Fruit fly (Drosophila melanogaster) whole organism, embryonic: Measurements from ENCODE around the gene CG1738.

Experiments used
- Ada2b ChIP-seq: fragments of 200-800 bp; sonication (Bioruptor generic); IDR thresholded peaks from 2 replicates; pipeline ENCODE4 v1.3.6; 2022; ENCODE audit warnings: missing biosample characterization, missing genetic modification characterization
- Antp ChIP-seq: fragments of 200-800 bp; sonication (Bioruptor generic); optimal IDR thresholded peaks from 3 replicates; lab custom pipeline; 2016; ENCODE audit warnings: missing biosample characterization, missing genetic modification characterization
- Atf-2 ChIP-seq: fragments of 200-800 bp; sonication (Bioruptor generic); optimal IDR thresholded peaks from 2 replicates; lab custom pipeline; 2016; ENCODE audit warnings: missing biosample characterization, missing genetic modification characterization
- CG10565 ChIP-seq: fragments of 200-800 bp; sonication (Bioruptor generic); optimal IDR thresholded peaks from 3 replicates; lab custom pipeline; 2016; ENCODE audit warnings: missing biosample characterization, mild to moderate bottlenecking, missing genetic modification characterization
- CG11085 ChIP-seq: fragments of 200-800 bp; sonication (Bioruptor generic); IDR thresholded peaks from 2 replicates; pipeline ENCODE4 v1.3.6; 2022; ENCODE audit warnings: missing biosample characterization, missing genetic modification characterization
- CG12391 ChIP-seq: fragments of 200-800 bp; sonication (Bioruptor generic); optimal IDR thresholded peaks from 3 replicates; lab custom pipeline; 2018; ENCODE audit warnings: missing biosample characterization, mild to moderate bottlenecking, missing genetic modification characterization, moderate library complexity
- CG13894 ChIP-seq: fragments of 200-800 bp; sonication (Bioruptor generic); optimal IDR thresholded peaks from 3 replicates; lab custom pipeline; 2018; ENCODE audit warnings: missing biosample characterization, mild to moderate bottlenecking, missing genetic modification characterization, moderate library complexity
- CG16815 ChIP-seq: fragments of 200-800 bp; sonication (Bioruptor generic); optimal IDR thresholded peaks from 3 replicates; lab custom pipeline; 2017; ENCODE audit warnings: missing biosample characterization, mild to moderate bottlenecking, missing genetic modification characterization
- CG17802 ChIP-seq: fragments of 200-800 bp; sonication (Bioruptor generic); optimal IDR thresholded peaks from 2 replicates; lab custom pipeline; 2018; ENCODE audit warnings: missing biosample characterization, mild to moderate bottlenecking, missing genetic modification characterization, moderate library complexity
- CG17912 ChIP-seq: fragments of 200-800 bp; sonication (Bioruptor generic); optimal IDR thresholded peaks from 2 replicates; lab custom pipeline; 2018; ENCODE audit warnings: missing biosample characterization, mild to moderate bottlenecking, missing genetic modification characterization
- CG18599 ChIP-seq: fragments of 200-800 bp; sonication (Bioruptor generic); optimal IDR thresholded peaks from 3 replicates; lab custom pipeline; 2017; ENCODE audit warnings: missing biosample characterization, missing genetic modification characterization, mild to moderate bottlenecking, moderate library complexity, missing genetic modification reagents
- CG2199 ChIP-seq: fragments of 200-800 bp; sonication (Bioruptor generic); IDR thresholded peaks from 3 replicates; pipeline ENCODE4 v1.3.6; 2022; ENCODE audit warnings: missing biosample characterization, missing genetic modification characterization
- CG2678 ChIP-seq: fragments of 200-800 bp; sonication (Bioruptor generic); optimal IDR thresholded peaks from 3 replicates; lab custom pipeline; 2019; ENCODE audit warnings: missing biosample characterization, mild to moderate bottlenecking, missing genetic modification characterization, moderate library complexity
- CG31441 ChIP-seq: fragments of 200-800 bp; sonication (Bioruptor generic); IDR thresholded peaks from 2 replicates; pipeline ENCODE4 v1.3.6; 2022; ENCODE audit warnings: missing biosample characterization, missing genetic modification characterization
- CG3281 ChIP-seq: fragments of 200-800 bp; sonication (Bioruptor generic); optimal IDR thresholded peaks from 3 replicates; lab custom pipeline; 2017; ENCODE audit warnings: missing biosample characterization, mild to moderate bottlenecking, missing genetic modification characterization
- CG3407 ChIP-seq: fragments of 200-800 bp; sonication (Bioruptor generic); optimal IDR thresholded peaks from 2 replicates; lab custom pipeline; 2018; ENCODE audit warnings: missing biosample characterization, mild to moderate bottlenecking, missing genetic modification characterization
- CG43689 ChIP-seq: fragments of 200-800 bp; sonication (Bioruptor generic); IDR thresholded peaks from 2 replicates; pipeline ENCODE4 v1.3.6; 2022; ENCODE audit warnings: missing biosample characterization, missing genetic modification characterization
- CG8281 ChIP-seq: fragments of 200-800 bp; sonication (Bioruptor generic); optimal IDR thresholded peaks from 2 replicates; lab custom pipeline; 2018; ENCODE audit warnings: missing biosample characterization, mild to moderate bottlenecking, missing genetic modification characterization, moderate library complexity
- CG9437 ChIP-seq: fragments of 200-800 bp; sonication (Bioruptor generic); optimal IDR thresholded peaks from 2 replicates; lab custom pipeline; 2018; ENCODE audit warnings: missing biosample characterization, mild to moderate bottlenecking, missing genetic modification characterization
- CHES-1-like ChIP-seq: fragments of 200-800 bp; sonication (Bioruptor generic); optimal IDR thresholded peaks from 2 replicates; lab custom pipeline; 2016; ENCODE audit warnings: missing biosample characterization, missing genetic modification characterization
- D19B ChIP-seq: fragments of 200-800 bp; sonication (Bioruptor generic); optimal IDR thresholded peaks from 2 replicates; lab custom pipeline; 2017; ENCODE audit warnings: missing biosample characterization, mild to moderate bottlenecking, missing genetic modification characterization
- Dip2 ChIP-seq: fragments of 200-800 bp; sonication (Bioruptor generic); IDR thresholded peaks from 2 replicates; pipeline ENCODE4 v1.3.6; 2022; ENCODE audit warnings: missing biosample characterization, missing genetic modification characterization
- Dref ChIP-seq: fragments of 200-800 bp; sonication (Bioruptor generic); IDR thresholded peaks from 2 replicates; pipeline ENCODE4 v1.3.6; 2022; ENCODE audit warnings: missing biosample characterization, missing genetic modification characterization
- Eip74EF ChIP-seq, 2 experiments: fragments of 200-800 bp in 1 of 2; fragments of >200 bp in 1 of 2; sonication (Bioruptor generic) in 1 of 2; optimal IDR thresholded peaks; 2 replicates each; lab custom pipeline; 2017 to 2019; ENCODE audit warnings: missing biosample characterization in 2 of 2, missing genetic modification characterization in 2 of 2, mild to moderate bottlenecking in 1 of 2, moderate library complexity in 1 of 2
- Gug ChIP-seq: fragments of 200-800 bp; sonication (Bioruptor generic); IDR thresholded peaks from 4 replicates; pipeline ENCODE4 v1.3.6; 2022; ENCODE audit warnings: missing biosample characterization, missing genetic modification characterization
- HLH4C ChIP-seq: fragments of 200-800 bp; sonication (Bioruptor generic); IDR thresholded peaks from 3 replicates; pipeline ENCODE4 v1.3.6; 2022; ENCODE audit warnings: missing biosample characterization, missing genetic modification characterization; ENCODE audit not compliant: partially characterized antibody
- Lpt ChIP-seq: fragments of >200 bp; optimal IDR thresholded peaks from 2 replicates; lab custom pipeline; 2018; ENCODE audit warnings: missing biosample characterization, missing genetic modification characterization
- Mes4 ChIP-seq: fragments of 200-800 bp; sonication (Bioruptor generic); optimal IDR thresholded peaks from 2 replicates; lab custom pipeline; 2016; ENCODE audit warnings: missing biosample characterization, missing genetic modification characterization
- Optix ChIP-seq: fragments of 200-800 bp; sonication (Bioruptor generic); IDR thresholded peaks from 3 replicates; pipeline ENCODE4 v1.3.6; 2022; ENCODE audit warnings: missing biosample characterization, missing genetic modification characterization
- Tbp ChIP-seq: fragments of >200 bp; optimal IDR thresholded peaks from 2 replicates; lab custom pipeline; 2018; ENCODE audit warnings: missing biosample characterization, missing genetic modification characterization
- ap ChIP-seq: fragments of 200-800 bp; sonication (Bioruptor generic); IDR thresholded peaks from 2 replicates; pipeline ENCODE4 v1.3.6; 2022; ENCODE audit warnings: missing biosample characterization, missing genetic modification characterization
- chm ChIP-seq: fragments of 200-800 bp; sonication (Bioruptor generic); IDR thresholded peaks from 2 replicates; pipeline ENCODE4 v1.3.6; 2022; ENCODE audit warnings: missing biosample characterization, missing genetic modification characterization
- corto ChIP-seq: fragments of 200-800 bp; sonication (Bioruptor generic); optimal IDR thresholded peaks from 2 replicates; lab custom pipeline; 2016; ENCODE audit warnings: missing biosample characterization, mild to moderate bottlenecking, missing genetic modification characterization, moderate library complexity
- dmrt11E ChIP-seq: fragments of 200-800 bp; sonication (Bioruptor generic); optimal IDR thresholded peaks from 3 replicates; lab custom pipeline; 2018; ENCODE audit warnings: missing biosample characterization, mild to moderate bottlenecking, missing genetic modification characterization, moderate library complexity
- ewg ChIP-seq: fragments of 200-800 bp; sonication (Bioruptor generic); optimal IDR thresholded peaks from 3 replicates; lab custom pipeline; 2017; ENCODE audit warnings: mild to moderate bottlenecking, missing biosample characterization, missing genetic modification reagents, missing genetic modification characterization
- ind ChIP-seq: fragments of 200-800 bp; sonication (Bioruptor generic); optimal IDR thresholded peaks from 3 replicates; lab custom pipeline; 2016; ENCODE audit warnings: missing biosample characterization, missing genetic modification characterization
- inv ChIP-seq: fragments of 200-800 bp; sonication (Bioruptor generic); IDR thresholded peaks from 2 replicates; pipeline ENCODE4 v1.3.6; 2022; ENCODE audit warnings: missing biosample characterization, missing genetic modification characterization; ENCODE audit not compliant: partially characterized antibody
- kay ChIP-seq: fragments of 200-800 bp; sonication (Bioruptor generic); optimal IDR thresholded peaks from 2 replicates; lab custom pipeline; 2016; ENCODE audit warnings: missing biosample characterization, missing genetic modification characterization
- lab ChIP-seq: fragments of 200-800 bp; sonication (Bioruptor generic); optimal IDR thresholded peaks from 3 replicates; lab custom pipeline; 2017; ENCODE audit warnings: missing biosample characterization, missing genetic modification characterization, mild to moderate bottlenecking, moderate library complexity, missing genetic modification reagents
- pzg ChIP-seq: fragments of 200-800 bp; sonication (Bioruptor generic); optimal IDR thresholded peaks from 3 replicates; lab custom pipeline; 2018; ENCODE audit warnings: missing biosample characterization, mild to moderate bottlenecking, missing genetic modification characterization, moderate library complexity
- ranshi ChIP-seq: fragments of 200-800 bp; sonication (Bioruptor generic); IDR thresholded peaks from 2 replicates; pipeline ENCODE4 v1.3.6; 2022; ENCODE audit warnings: missing biosample characterization, missing genetic modification characterization
- row ChIP-seq: fragments of 200-800 bp; sonication (Bioruptor generic); IDR thresholded peaks from 3 replicates; pipeline ENCODE4 v1.3.6; 2022; ENCODE audit warnings: missing biosample characterization, missing genetic modification characterization
- sim ChIP-seq: fragments of 200-800 bp; sonication (Bioruptor generic); IDR thresholded peaks from 2 replicates; pipeline ENCODE4 v1.3.6; 2022; ENCODE audit warnings: missing biosample characterization, missing genetic modification characterization
- sisA ChIP-seq: fragments of 200-800 bp; sonication (Bioruptor generic); IDR thresholded peaks from 2 replicates; pipeline ENCODE4 v1.3.6; 2022; ENCODE audit warnings: missing biosample characterization, missing genetic modification characterization
- so ChIP-seq: fragments of 200-800 bp; sonication (Bioruptor generic); IDR thresholded peaks from 3 replicates; pipeline ENCODE4 v1.3.6; 2022; ENCODE audit warnings: missing biosample characterization, missing genetic modification characterization
- sqz ChIP-seq: fragments of 200-800 bp; sonication (Bioruptor generic); optimal IDR thresholded peaks from 3 replicates; lab custom pipeline; 2018; ENCODE audit warnings: missing biosample characterization, mild to moderate bottlenecking, missing genetic modification characterization
- toy ChIP-seq: fragments of 200-800 bp; sonication (Bioruptor generic); IDR thresholded peaks from 2 replicates; pipeline ENCODE4 v1.3.6; 2022; ENCODE audit warnings: missing biosample characterization, missing genetic modification characterization
- vnd ChIP-seq: fragments of 200-800 bp; sonication (Bioruptor generic); IDR thresholded peaks from 3 replicates; pipeline ENCODE4 v1.3.6; 2022; ENCODE audit warnings: missing biosample characterization, missing genetic modification characterization; ENCODE audit not compliant: partially characterized antibody
- wek ChIP-seq: fragments of 200-800 bp; sonication (Bioruptor generic); optimal IDR thresholded peaks from 3 replicates; lab custom pipeline; 2018; ENCODE audit warnings: missing biosample characterization, mild to moderate bottlenecking, missing genetic modification characterization, moderate library complexity

Gene CG1738

dm6 chrX:11389494-11390447 is 40.9 kb downstream of the CG1738 start (continued):
- TF ChIP-seq Atf-2 (no peak), CG10565 (GFP tag; lab: Kevin White, UChicago) (no peak), so (GFP tag; lab: Robert Waterston, UW) (0 out of 3 replicates have a peak, but pooled peaks have one; percentile 30), CG17912 (GFP tag; lab: Kevin White, UChicago) (no peak), ranshi (GFP tag; lab: Robert Waterston, UW) (no peak), Antp (GFP tag; lab: Kevin White, UChicago) (no peak), Mes4 (no peak), Dref (GFP tag; lab: Robert Waterston, UW) (peak; percentile 65), wek (GFP tag; lab: Kevin White, UChicago) (no peak), CG2199 (GFP tag; lab: Robert Waterston, UW) (no peak), CG43689 (GFP tag; lab: Robert Waterston, UW) (no peak), vnd (peak; percentile 68; the same call in 2 of the 3 replicates), CG3407 (GFP tag; lab: Kevin White, UChicago) (no peak), lab (GFP tag; lab: Kevin White, UChicago) (no peak), dmrt11E (tag; lab: Kevin White, UChicago) (no peak), kay (no peak), Ada2b (no peak), CG13894 (tag; lab: Kevin White, UChicago) (no peak), ewg (GFP tag; lab: Kevin White, UChicago) (no peak), CG8281 (no peak), CG3281 (GFP tag; lab: Kevin White, UChicago) (peak; percentile 5), D19B (GFP tag; lab: Kevin White, UChicago) (no peak), Eip74EF (GFP tag; optimal IDR thresholded peaks at IDR 0.05; lab: Kevin White, UChicago) (peak in 1 of 2 experiments; percentile 45), ap (no peak), HLH4C (GFP tag; lab: Robert Waterston, UW) (peak; percentile 94), corto (no peak), Optix (GFP tag; lab: Robert Waterston, UW) (no peak), CG11085 (GFP tag; lab: Robert Waterston, UW) (no peak), ind (GFP tag; lab: Kevin White, UChicago) (no peak), sqz (GFP tag; lab: Kevin White, UChicago) (peak; percentile 75), CG17802 (no peak), Tbp (GFP tag; lab: Kevin White, UChicago) (no peak), toy (no peak), Dip2 (GFP tag; lab: Robert Waterston, UW) (no peak), CG2678 (tag; lab: Kevin White, UChicago) (no peak), CG12391 (tag; lab: Kevin White, UChicago) (no peak), inv (peak; percentile 70), CHES-1-like (no peak), sim (no peak), CG9437 (GFP tag; lab: Kevin White, UChicago) (no peak), CG16815 (GFP tag; lab: Kevin White, UChicago) (no peak), Lpt (no peak), sisA (GFP tag; lab: Robert Waterston, UW) (no peak), pzg (GFP tag; lab: Kevin White, UChicago) (peak; percentile 36), Gug (no peak), CG18599 (GFP tag; lab: Kevin White, UChicago) (peak; percentile 14), row (GFP tag; lab: Robert Waterston, UW) (no peak; the same call in 2 of the 3 replicates), chm (no peak), CG31441 (no peak)
